Worm (Caenorhabditis elegans) whole organism, L4 larva: ENCODE measurements around the gene R53.5.
"Not testable (repeated sequence)": the region's sequence is repeated elsewhere in the genome, so short reads cannot be mapped to it uniquely, and the experiment has no call there.

Experiments used
- D1046.2 ChIP-seq: fragments of 200-800 bp; sonication (Bioruptor generic); IDR thresholded peaks from 2 replicates; pipeline ENCODE4 v1.3.6; 2022; ENCODE audit warnings: missing genetic modification characterization, missing compliant biosample characterization
- T20F7.1 ChIP-seq: fragments of 200-800 bp; sonication (Bioruptor generic); optimal IDR thresholded peaks from 2 replicates; lab custom pipeline; 2018; ENCODE audit warnings: mild to moderate bottlenecking, missing genetic modification characterization, missing compliant biosample characterization
- Y5F2A.4 ChIP-seq: fragments of 200-800 bp; sonication (Bioruptor generic); optimal IDR thresholded peaks from 2 replicates; lab custom pipeline; 2018; ENCODE audit warnings: mild to moderate bottlenecking, missing genetic modification characterization, missing compliant biosample characterization
- ceh-20 ChIP-seq: fragments of 200-800 bp; sonication (Bioruptor generic); IDR thresholded peaks from 2 replicates; pipeline ENCODE4 v1.3.6; 2022; ENCODE audit warnings: missing genetic modification reagents, missing genetic modification characterization, missing compliant biosample characterization
- daf-16 ChIP-seq, 3 experiments: sonication (generic microtip); optimal IDR thresholded peaks; 2 replicates each; lab custom pipeline; 2016 to 2017; ENCODE audit warnings: missing genetic modification characterization in 3 of 3, missing genetic modification reagents in 3 of 3, mild to moderate bottlenecking in 2 of 3, missing compliant biosample characterization in 2 of 3, missing biosample characterization in 1 of 3, moderate library complexity in 1 of 3
- daf-19 ChIP-seq: fragments of 200-800 bp; sonication (Bioruptor generic); conservative IDR thresholded peaks from 2 replicates; pipeline ENCODE4 v1.3.6; 2022; ENCODE audit warnings: missing genetic modification characterization, missing compliant biosample characterization
- dmd-6 ChIP-seq: fragments of 200-800 bp; sonication (Bioruptor generic); IDR thresholded peaks from 2 replicates; pipeline ENCODE4 v1.3.6; 2022; ENCODE audit warnings: missing genetic modification reagents, missing genetic modification characterization, missing compliant biosample characterization
- dpl-1 ChIP-seq: fragments of 150-350 bp; optimal IDR thresholded peaks from 2 replicates; lab custom pipeline; 2014; ENCODE audit warnings: missing biosample characterization, missing genetic modification reagents, missing genetic modification characterization
- dve-1 ChIP-seq: sonication (generic microtip); optimal IDR thresholded peaks from 2 replicates; lab custom pipeline; 2017; ENCODE audit warnings: antibody characterized with exemption, mild to moderate bottlenecking, missing genetic modification characterization, missing compliant biosample characterization; ENCODE audit not compliant: insufficient read depth
- fkh-10 ChIP-seq: fragments of 150-350 bp; optimal IDR thresholded peaks from 2 replicates; lab custom pipeline; 2014; ENCODE audit warnings: missing biosample characterization, missing genetic modification reagents, missing genetic modification characterization
- hlh-11 ChIP-seq: fragments of 200-800 bp; sonication (Bioruptor generic); optimal IDR thresholded peaks from 2 replicates; lab custom pipeline; 2018; ENCODE audit warnings: mild to moderate bottlenecking, missing genetic modification characterization, missing compliant biosample characterization
- hlh-30 ChIP-seq: sonication (generic microtip); optimal IDR thresholded peaks from 2 replicates; lab custom pipeline; 2017; ENCODE audit warnings: antibody characterized with exemption, mild to moderate bottlenecking, missing genetic modification characterization, missing compliant biosample characterization; ENCODE audit not compliant: insufficient read depth
- lim-7 ChIP-seq: fragments of 200-800 bp; sonication (Bioruptor generic); IDR thresholded peaks from 2 replicates; pipeline ENCODE4 v1.3.6; 2022; ENCODE audit warnings: missing genetic modification characterization, missing compliant biosample characterization
- lin-1 ChIP-seq: fragments of 200-800 bp; sonication (Bioruptor generic); IDR thresholded peaks from 2 replicates; pipeline ENCODE4 v1.3.6; 2022; ENCODE audit warnings: missing genetic modification reagents, missing genetic modification characterization, missing compliant biosample characterization
- lin-39 ChIP-seq: fragments of 150-350 bp; optimal IDR thresholded peaks from 2 replicates; lab custom pipeline; 2014; ENCODE audit warnings: missing biosample characterization, missing genetic modification reagents, missing genetic modification characterization
- mdl-1 ChIP-seq, 2 experiments: fragments of 150-350 bp in 1 of 2; sonication (generic microtip) in 1 of 2; optimal IDR thresholded peaks; 2 replicates each; lab custom pipeline; 2014 to 2017; ENCODE audit warnings: missing biosample characterization in 2 of 2, missing genetic modification characterization in 2 of 2
- mep-1 ChIP-seq: fragments of 150-350 bp; sonication (generic microtip); optimal IDR thresholded peaks from 3 replicates; lab custom pipeline; 2014; ENCODE audit warnings: missing biosample characterization, missing genetic modification characterization
- mes-2 ChIP-seq: sonication (generic microtip); optimal IDR thresholded peaks from 2 replicates; lab custom pipeline; 2016; ENCODE audit warnings: missing genotype, mild to moderate bottlenecking, missing genetic modification characterization, missing compliant biosample characterization; ENCODE audit not compliant: poor library complexity, severe bottlenecking
- nhr-10 ChIP-seq: fragments of 150-350 bp; optimal IDR thresholded peaks from 2 replicates; lab custom pipeline; 2014; ENCODE audit warnings: missing biosample characterization, missing genetic modification characterization
- nhr-102 ChIP-seq: sonication (generic microtip); optimal IDR thresholded peaks from 2 replicates; lab custom pipeline; 2016; ENCODE audit warnings: mild to moderate bottlenecking, missing genetic modification characterization, moderate library complexity, missing compliant biosample characterization
- nhr-11 ChIP-seq: fragments of 150-350 bp; optimal IDR thresholded peaks from 2 replicates; lab custom pipeline; 2014; ENCODE audit warnings: missing biosample characterization, missing genetic modification characterization
- nhr-28 ChIP-seq: fragments of 150-350 bp; optimal IDR thresholded peaks from 2 replicates; lab custom pipeline; 2014; ENCODE audit warnings: missing biosample characterization, missing genetic modification characterization
- nhr-42 ChIP-seq: fragments of 200-800 bp; sonication (Bioruptor generic); IDR thresholded peaks from 2 replicates; pipeline ENCODE4 v1.3.6; 2022; ENCODE audit warnings: missing genetic modification characterization, missing compliant biosample characterization
- nhr-48 ChIP-seq: sonication (generic microtip); optimal IDR thresholded peaks from 2 replicates; lab custom pipeline; 2016; ENCODE audit warnings: mild to moderate bottlenecking, missing genetic modification characterization, missing compliant biosample characterization
- nhr-6 ChIP-seq: fragments of 150-350 bp; optimal IDR thresholded peaks from 2 replicates; lab custom pipeline; 2014; ENCODE audit warnings: missing biosample characterization, missing genetic modification characterization
- nhr-77 ChIP-seq: fragments of 150-350 bp; optimal IDR thresholded peaks from 2 replicates; lab custom pipeline; 2014; ENCODE audit warnings: missing biosample characterization, missing genetic modification characterization
- php-3 ChIP-seq: fragments of 200-800 bp; sonication (Bioruptor generic); IDR thresholded peaks from 2 replicates; pipeline ENCODE4 v1.3.6; 2022; ENCODE audit warnings: missing genetic modification reagents, missing genetic modification characterization, missing compliant biosample characterization
- pqm-1 ChIP-seq: sonication (generic microtip); optimal IDR thresholded peaks from 2 replicates; lab custom pipeline; 2017; ENCODE audit warnings: missing biosample characterization, missing genetic modification characterization
- set-16 ChIP-seq: fragments of 200-800 bp; sonication (Bioruptor generic); IDR thresholded peaks from 2 replicates; pipeline ENCODE4 v1.3.6; 2022; ENCODE audit warnings: missing genetic modification reagents, missing genetic modification characterization, missing compliant biosample characterization
- snpc-1.2 ChIP-seq: fragments of 200-800 bp; sonication (Bioruptor generic); IDR thresholded peaks from 2 replicates; pipeline ENCODE4 v1.3.6; 2022; ENCODE audit warnings: missing genetic modification reagents, missing genetic modification characterization, missing compliant biosample characterization
- tra-1 ChIP-seq: fragments of 200-800 bp; sonication (Bioruptor generic); IDR thresholded peaks from 2 replicates; pipeline ENCODE4 v1.3.6; 2022; ENCODE audit warnings: missing genetic modification reagents, missing genetic modification characterization, missing compliant biosample characterization
- unc-130 ChIP-seq: sonication (generic microtip); optimal IDR thresholded peaks from 2 replicates; lab custom pipeline; 2016; ENCODE audit warnings: missing genetic modification reagents, missing genetic modification characterization, missing compliant biosample characterization
- unc-62 ChIP-seq, 3 experiments: fragments of 150-350 bp in 1 of 3; sonication (generic microtip); optimal IDR thresholded peaks in 2 of 3; peaks in 1 of 3; 1 replicate in 1 of 3; 2 replicates in 2 of 3; lab custom pipeline; 2014 to 2017; ENCODE audit warnings: missing biosample characterization in 3 of 3, missing genetic modification characterization in 3 of 3, missing genetic modification reagents in 3 of 3, missing genotype in 1 of 3
- vab-7 ChIP-seq: fragments of 200-800 bp; sonication (Bioruptor generic); IDR thresholded peaks from 2 replicates; pipeline ENCODE4 v1.3.6; 2022; ENCODE audit warnings: missing genetic modification reagents, missing genetic modification characterization, missing compliant biosample characterization
- zfp-2 ChIP-seq: sonication (generic microtip); optimal IDR thresholded peaks from 2 replicates; lab custom pipeline; 2016; ENCODE audit warnings: mild to moderate bottlenecking, missing genetic modification characterization, missing compliant biosample characterization

The R53.5 gene

ce11 chrII:10006266-10006665 is 36.0 kb upstream of the R53.5 start, which contains the start of gene ZK892.4:
Gene ZK892.4 (plus strand): TSS chrII:10006566.
- TF ChIP-seq mes-2 (tag; lab: Kevin White, UChicago); vab-7 (GFP tag; lab: Robert Waterston, UW); pqm-1 (tag; lab: Kevin White, UChicago): not testable (repeated sequence)
- TF ChIP-seq, all 104 proteins: peak for 0; not testable (repeated sequence) for 104

ce11 chrII:10001546-10001945 is 31.3 kb upstream of the R53.5 start, which contains the start of gene ZK892.3:
Gene ZK892.3 (plus strand): TSS chrII:10001846.
- no peak for TF ChIP-seq set-16
- no peak for TF ChIP-seq zfp-2 (tag; lab: Kevin White, UChicago)
- peak in 1 of 2 experiments; percentile 7 for TF ChIP-seq unc-62 (GFP tag; optimal IDR thresholded peaks at IDR 0.05 in 1 of 2; lab: Kevin White, UChicago)
- TF ChIP-seq unc-62 (tag; optimal IDR thresholded peaks at IDR 0.05; lab: Kevin White, UChicago) = no peak
- TF ChIP-seq, all 104 proteins: peak for 1

ce11 chrII:10001065-10001464 is 30.8 kb upstream of the R53.5 start, which contains the start of gene nlt-1:
Gene nlt-1 (minus strand): TSS chrII:10001142.
- TF ChIP-seq nhr-48 (tag; lab: Kevin White, UChicago) (peak; percentile 70), nhr-6 (peak; percentile 24), tra-1 (GFP tag; lab: Robert Waterston, UW) (peak; percentile 72; the same call in 1 of the 2 replicates), hlh-11 (tag; lab: Kevin White, UChicago) (peak; percentile 86), daf-16 (GFP tag; optimal IDR thresholded peaks at IDR 0.05; lab: Kevin White, UChicago) (no peak), daf-16 (tag; optimal IDR thresholded peaks at IDR 0.05; lab: Kevin White, UChicago) (peak; percentile 89), nhr-77 (peak; percentile 93), nhr-10 (tag; lab: Kevin White, UChicago) (peak; percentile 57), nhr-42 (GFP tag; lab: Robert Waterston, UW) (no peak), unc-130 (GFP tag; lab: Kevin White, UChicago) (no peak), lim-7 (GFP tag; lab: Robert Waterston, UW) (no peak), T20F7.1 (peak; percentile 43), nhr-11 (tag; lab: Kevin White, UChicago) (peak; percentile 28), ceh-20 (peak; percentile 92), lin-1 (GFP tag; lab: Robert Waterston, UW) (0 out of 2 replicates have a peak, but pooled peaks have one; percentile 44), mes-2 (tag; lab: Kevin White, UChicago) (peak; percentile 13), Y5F2A.4 (GFP tag; lab: Kevin White, UChicago) (no peak), fkh-10 (GFP tag; lab: Kevin White, UChicago) (no peak), dpl-1 (no peak), mdl-1 (tag; optimal IDR thresholded peaks at IDR 0.05; lab: Kevin White, UChicago) (peak in 1 of 2 experiments; percentile 55), nhr-28 (tag; lab: Kevin White, UChicago) (peak; percentile 96), pqm-1 (tag; lab: Kevin White, UChicago) (peak; percentile 91), dve-1 (peak; percentile 81), unc-62 (GFP tag; optimal IDR thresholded peaks at IDR 0.05 in 1 of 2; lab: Kevin White, UChicago) (peak in 1 of 2 experiments; percentile 20), unc-62 (tag; optimal IDR thresholded peaks at IDR 0.05; lab: Kevin White, UChicago) (no peak), dmd-6 (GFP tag; lab: Robert Waterston, UW) (peak; percentile 91), php-3 (GFP tag; lab: Robert Waterston, UW) (peak; percentile 98), D1046.2 (GFP tag; lab: Robert Waterston, UW) (no peak), nhr-102 (peak; percentile 55), hlh-30 (tag; lab: Kevin White, UChicago) (peak; percentile 39), snpc-1.2 (GFP tag; lab: Robert Waterston, UW) (no peak), mep-1 (tag; lab: Kevin White, UChicago) (peak; percentile 44)

ce11 chrII:9994679-9995078 is 24.4 kb upstream of the R53.5 start:
- TF ChIP-seq unc-62 (GFP tag; optimal IDR thresholded peaks at IDR 0.05 in 1 of 2; lab: Kevin White, UChicago) (peak in 1 of 2 experiments; percentile 91), unc-62 (tag; optimal IDR thresholded peaks at IDR 0.05; lab: Kevin White, UChicago) (no peak), ceh-20 (peak; percentile 14; the same call in 1 of the 2 replicates), lin-39 (tag; lab: Kevin White, UChicago) (no peak), nhr-11 (tag; lab: Kevin White, UChicago) (peak; percentile 39), daf-19 (no peak)
